Worm (Caenorhabditis elegans) whole organism, mixed stage, embryonic: Measurements from ENCODE around the gene F19G12.1.

ENCODE experiments used
- ceh-39 ChIP-seq: fragments of 150-350 bp; optimal IDR thresholded peaks from 2 replicates; lab custom pipeline; 2014; ENCODE audit warnings: missing biosample characterization, missing genetic modification characterization
- elt-3 ChIP-seq: fragments of 150-350 bp; optimal IDR thresholded peaks from 2 replicates; lab custom pipeline; 2014; ENCODE audit warnings: missing biosample characterization, missing genetic modification characterization
- lin-13 ChIP-seq: fragments of 150-350 bp; optimal IDR thresholded peaks from 2 replicates; lab custom pipeline; 2014; ENCODE audit warnings: missing biosample characterization, missing genetic modification characterization
- lsy-2 ChIP-seq: fragments of 150-350 bp; optimal IDR thresholded peaks from 2 replicates; lab custom pipeline; 2014; ENCODE audit warnings: missing biosample characterization, missing genetic modification characterization
- mab-5 ChIP-seq: fragments of 150-350 bp; optimal IDR thresholded peaks from 2 replicates; lab custom pipeline; 2014; ENCODE audit warnings: missing biosample characterization, missing genetic modification characterization
- mep-1 ChIP-seq: fragments of 150-350 bp; optimal IDR thresholded peaks from 2 replicates; lab custom pipeline; 2017; ENCODE audit warnings: missing biosample characterization, missing genetic modification reagents, missing genetic modification characterization, inconsistent platforms
- nhr-12 ChIP-seq: fragments of 150-350 bp; optimal IDR thresholded peaks from 2 replicates; lab custom pipeline; 2014; ENCODE audit warnings: missing biosample characterization, missing genetic modification characterization
- nhr-237 ChIP-seq: fragments of 150-350 bp; optimal IDR thresholded peaks from 2 replicates; lab custom pipeline; 2014; ENCODE audit warnings: missing biosample characterization, missing genetic modification characterization
- nhr-76 ChIP-seq: sonication (generic microtip); optimal IDR thresholded peaks from 2 replicates; lab custom pipeline; 2017; ENCODE audit warnings: missing biosample characterization, missing genetic modification characterization
- sem-2 ChIP-seq: fragments of 200-800 bp; sonication (Bioruptor generic); optimal IDR thresholded peaks from 2 replicates; lab custom pipeline; 2018; ENCODE audit warnings: mild to moderate bottlenecking, missing genetic modification characterization, missing compliant biosample characterization
- snpc-4 ChIP-seq: fragments of 150-350 bp; optimal IDR thresholded peaks from 2 replicates; lab custom pipeline; 2014; ENCODE audit warnings: missing biosample characterization, missing genetic modification characterization
- unc-39 ChIP-seq: fragments of 150-350 bp; optimal IDR thresholded peaks from 2 replicates; lab custom pipeline; 2014; ENCODE audit warnings: missing biosample characterization, missing genetic modification characterization
- unc-62 ChIP-seq: fragments of 150-350 bp; optimal IDR thresholded peaks from 2 replicates; lab custom pipeline; 2014; ENCODE audit warnings: missing biosample characterization, missing genetic modification reagents, missing genetic modification characterization
- ztf-11 ChIP-seq: fragments of 150-350 bp; optimal IDR thresholded peaks from 2 replicates; lab custom pipeline; 2014; ENCODE audit warnings: missing biosample characterization, missing genetic modification characterization

ce11 chrX:1389382-1389983 is 41.3 kb upstream of the F19G12.1 start:
- TF ChIP-seq snpc-4 (tag; lab: Kevin White, UChicago) = no peak
- TF ChIP-seq lin-13 (tag; lab: Kevin White, UChicago) = no peak
- no peak for TF ChIP-seq lsy-2 (tag; lab: Kevin White, UChicago)
- no peak for TF ChIP-seq mab-5 (tag; lab: Kevin White, UChicago)
- no peak for TF ChIP-seq sem-2
- peak; percentile 89 for TF ChIP-seq nhr-237
- peak; percentile 74 for TF ChIP-seq elt-3
- TF ChIP-seq nhr-76 (tag; lab: Kevin White, UChicago) = no peak
- TF ChIP-seq unc-62 (GFP tag; lab: Kevin White, UChicago) = no peak
- no peak for TF ChIP-seq mep-1 (tag; lab: Kevin White, UChicago)
- TF ChIP-seq ceh-39 (tag; lab: Kevin White, UChicago) = no peak
- TF ChIP-seq ztf-11 (tag; lab: Kevin White, UChicago) = no peak
- no peak for TF ChIP-seq nhr-12 (tag; lab: Kevin White, UChicago)
- TF ChIP-seq unc-39 (tag; lab: Kevin White, UChicago) = no peak
